Worm (Caenorhabditis elegans): ENCODE results near the gene dim-1.

dim-1 gene

DNA sequence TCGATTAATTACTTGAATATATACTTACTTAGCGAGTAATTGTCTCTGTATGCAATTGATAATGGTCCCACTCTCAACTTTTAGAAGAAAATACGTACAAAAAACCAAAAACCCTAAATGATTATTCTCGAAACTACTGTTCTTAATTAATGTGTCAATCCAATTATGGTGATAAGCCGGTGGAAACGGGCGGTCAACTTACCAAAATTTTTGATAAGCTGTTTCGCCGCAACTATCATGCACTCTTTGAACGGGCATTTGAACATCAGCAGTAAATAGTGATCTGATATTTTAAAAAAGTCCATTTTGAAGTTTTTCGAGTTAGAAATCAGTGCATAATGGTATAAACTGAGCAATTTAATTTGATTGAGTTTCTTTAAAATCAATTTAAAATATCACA is 20.4 kb upstream of the dim-1 start:
- peak; percentile 54 for TF ChIP-seq nhr-28 (tag; optimal IDR thresholded peaks at IDR 0.05)
- TF ChIP-seq nhr-77 (tag; optimal IDR thresholded peaks at IDR 0.05) = no peak
- peak; percentile 29; the same call in 1 of the 2 replicates for TF ChIP-seq dmd-6 (GFP tag; IDR thresholded peaks at IDR 0.05)
- no peak for TF ChIP-seq lin-38 (GFP tag; IDR thresholded peaks at IDR 0.05)
- TF ChIP-seq aha-1 (tag) = peak; percentile 1
- TF ChIP-seq lin-29 (GFP tag; IDR thresholded peaks at IDR 0.05) = no peak
- no peak for TF ChIP-seq R02D3.7 (tag; optimal IDR thresholded peaks at IDR 0.05)
- TF ChIP-seq hmg-1.1 (GFP tag; IDR thresholded peaks at IDR 0.05) = no peak
- no peak for TF ChIP-seq ztf-11 (tag; optimal IDR thresholded peaks at IDR 0.05)
- TF ChIP-seq gei-8 (GFP tag; optimal IDR thresholded peaks at IDR 0.05) = no peak
- TF ChIP-seq lin-15B (tag; optimal IDR thresholded peaks at IDR 0.05) = no peak
- no peak for TF ChIP-seq vab-7 (GFP tag; IDR thresholded peaks at IDR 0.05)
- TF ChIP-seq ctbp-1 (GFP tag; IDR thresholded peaks at IDR 0.05) = no peak
- TF ChIP-seq ztf-7 (tag; optimal IDR thresholded peaks at IDR 0.05) = no peak
- TF ChIP-seq lin-13 (GFP tag; optimal IDR thresholded peaks at IDR 0.05) = no peak
- TF ChIP-seq pqm-1 (tag; optimal IDR thresholded peaks at IDR 0.05) = peak; percentile 24
- TF ChIP-seq nhr-76 (tag; optimal IDR thresholded peaks at IDR 0.05) = no peak
- TF ChIP-seq daf-16 (GFP tag; optimal IDR thresholded peaks at IDR 0.05) = no peak
- TF ChIP-seq daf-16 (tag; optimal IDR thresholded peaks at IDR 0.05) = no peak
- peak; percentile 13 for TF ChIP-seq dve-1 (tag; optimal IDR thresholded peaks at IDR 0.05; ENCODE audit: insufficient read depth)
- no peak for TF ChIP-seq ces-1 (GFP tag; optimal IDR thresholded peaks at IDR 0.05)
- no peak for TF ChIP-seq tag-97 (GFP tag; IDR thresholded peaks at IDR 0.05)
- no peak for TF ChIP-seq zip-11 (GFP tag; IDR thresholded peaks at IDR 0.05)
- TF ChIP-seq nhr-48 (tag; optimal IDR thresholded peaks at IDR 0.05) = no peak

ce11 chrX:8077748-8078147 is 19.7 kb upstream of the dim-1 start, which contains the start of gene C46F2.1:
TSS of gene C46F2.1 (plus strand) at chrX:8078048.
- TF ChIP-seq arid-1 (GFP tag; conservative IDR thresholded peaks at IDR 0.05) = no peak
- no peak for TF ChIP-seq hlh-30 (tag; optimal IDR thresholded peaks at IDR 0.05; ENCODE audit: insufficient read depth)
- peak; percentile 45 for TF ChIP-seq dve-1 (tag; optimal IDR thresholded peaks at IDR 0.05; ENCODE audit: insufficient read depth)
- no peak for TF ChIP-seq daf-16 (GFP tag; optimal IDR thresholded peaks at IDR 0.05)
- TF ChIP-seq daf-16 (tag; optimal IDR thresholded peaks at IDR 0.05) = peak; percentile 30
- TF ChIP-seq hlh-11 (tag; optimal IDR thresholded peaks at IDR 0.05) = peak; percentile 9
- no peak for TF ChIP-seq F49E8.2 (tag; optimal IDR thresholded peaks at IDR 0.05; ENCODE audit: borderline replicate concordance)
- no peak for TF ChIP-seq tra-1 (GFP tag; IDR thresholded peaks at IDR 0.05)

ce11 chrX:8074527-8074926 is 16.5 kb upstream of the dim-1 start:
- TF ChIP-seq dve-1 (tag; optimal IDR thresholded peaks at IDR 0.05; ENCODE audit: insufficient read depth) = peak; percentile 65
- no peak for TF ChIP-seq unc-62 (GFP tag; optimal IDR thresholded peaks at IDR 0.05 in 1 of 2)
- no peak for TF ChIP-seq unc-62 (tag; optimal IDR thresholded peaks at IDR 0.05)
- TF ChIP-seq ceh-28 (tag; optimal IDR thresholded peaks at IDR 0.05) = no peak
- peak; percentile 72; the same call in 1 of the 2 replicates for TF ChIP-seq ceh-20 (GFP tag; IDR thresholded peaks at IDR 0.05)
- TF ChIP-seq tra-1 (GFP tag; IDR thresholded peaks at IDR 0.05) = peak; percentile 92
- peak; percentile 81 for TF ChIP-seq dmd-6 (GFP tag; IDR thresholded peaks at IDR 0.05)
- TF ChIP-seq nhr-28 (tag; optimal IDR thresholded peaks at IDR 0.05) = peak; percentile 55
- TF ChIP-seq pqm-1 (tag; optimal IDR thresholded peaks at IDR 0.05) = peak; percentile 2
- no peak for TF ChIP-seq daf-16 (GFP tag; optimal IDR thresholded peaks at IDR 0.05)
- peak; percentile 39 for TF ChIP-seq daf-16 (tag; optimal IDR thresholded peaks at IDR 0.05)
- TF ChIP-seq unc-130 (GFP tag; optimal IDR thresholded peaks at IDR 0.05) = no peak
- no peak for TF ChIP-seq lin-29 (GFP tag; IDR thresholded peaks at IDR 0.05)
- no peak for TF ChIP-seq D1046.2 (GFP tag; IDR thresholded peaks at IDR 0.05)
- TF ChIP-seq unc-39 (tag; optimal IDR thresholded peaks at IDR 0.05) = no peak
- TF ChIP-seq hlh-11 (tag; optimal IDR thresholded peaks at IDR 0.05) = peak; percentile 65
- TF ChIP-seq php-3 (GFP tag; IDR thresholded peaks at IDR 0.05) = peak; percentile 98
- TF ChIP-seq spr-1 (tag; optimal IDR thresholded peaks at IDR 0.05) = no peak

Data from whole organism, L4 larva.